Worm (Caenorhabditis elegans): ENCODE data around the gene gtf-2E2.
A peak's percentile ranks its signal among the peaks of the same experiment; 100 is the strongest.

gtf-2E2 gene

ce11 chrII:11542385-11542784 lies at the start of gene gtf-2E2:
TSS of gene gtf-2E2 (minus strand) at chrII:11542495.
- TF ChIP-seq nhr-129 (tag; optimal IDR thresholded peaks at IDR 0.05) (peak; percentile 20), crh-2 (tag; optimal IDR thresholded peaks at IDR 0.05) (peak; percentile 25), unc-55 (GFP tag; optimal IDR thresholded peaks at IDR 0.05) (peak; percentile 33), nhr-10 (tag; optimal IDR thresholded peaks at IDR 0.05) (no peak), lin-39 (tag; optimal IDR thresholded peaks at IDR 0.05) (no peak), nhr-21 (tag; optimal IDR thresholded peaks at IDR 0.05) (no peak), skn-1 (tag; optimal IDR thresholded peaks at IDR 0.05) (no peak), aly-2 (tag; optimal IDR thresholded peaks at IDR 0.05) (no peak), nhr-23 (tag; optimal IDR thresholded peaks at IDR 0.05) (no peak), ztf-1 (GFP tag; conservative IDR thresholded peaks at IDR 0.05) (no peak), ama-1 (optimal IDR thresholded peaks at IDR 0.05) (peak; percentile 11), blmp-1 (tag; optimal IDR thresholded peaks at IDR 0.05; ENCODE audit: insufficient read depth) (no peak), ztf-4 (tag; optimal IDR thresholded peaks at IDR 0.05) (no peak), lin-11 (tag; optimal IDR thresholded peaks at IDR 0.05) (no peak), gmeb-1 (tag; optimal IDR thresholded peaks at IDR 0.05) (no peak), mdl-1 (tag; optimal IDR thresholded peaks at IDR 0.05) (no peak), ceh-16 (tag; optimal IDR thresholded peaks at IDR 0.05) (no peak), nhr-25 (tag; optimal IDR thresholded peaks at IDR 0.05) (no peak), fos-1 (tag; optimal IDR thresholded peaks at IDR 0.05) (peak; percentile 8), C34F6.9 (tag; optimal IDR thresholded peaks at IDR 0.05) (peak; percentile 66), lsy-2 (tag; optimal IDR thresholded peaks at IDR 0.05) (peak in 1 of 2 experiments; percentile 39)

- TF ChIP-seq ZK546.5 (tag; optimal IDR thresholded peaks at IDR 0.05) (no peak), skn-1 (tag; optimal IDR thresholded peaks at IDR 0.05) (no peak), aly-2 (tag; optimal IDR thresholded peaks at IDR 0.05) (no peak), ztf-11 (tag; optimal IDR thresholded peaks at IDR 0.05) (no peak), blmp-1 (tag; optimal IDR thresholded peaks at IDR 0.05; ENCODE audit: insufficient read depth) (no peak), sma-3 (GFP tag; optimal IDR thresholded peaks at IDR 0.05) (no peak), crh-2 (tag; optimal IDR thresholded peaks at IDR 0.05) (no peak), C34F6.9 (tag; optimal IDR thresholded peaks at IDR 0.05) (no peak), sma-9 (GFP tag; optimal IDR thresholded peaks at IDR 0.05) (no peak), sma-9 (tag; optimal IDR thresholded peaks at IDR 0.05) (no peak), nhr-6 (tag; optimal IDR thresholded peaks at IDR 0.05) (no peak)
Measured at ce11 chrII:11592023-11592422, 49.7 kb upstream of the gtf-2E2 start, which contains the start of gene F07A11.1. TSS of gene F07A11.1 (minus strand) at chrII:11592123.

DNA sequence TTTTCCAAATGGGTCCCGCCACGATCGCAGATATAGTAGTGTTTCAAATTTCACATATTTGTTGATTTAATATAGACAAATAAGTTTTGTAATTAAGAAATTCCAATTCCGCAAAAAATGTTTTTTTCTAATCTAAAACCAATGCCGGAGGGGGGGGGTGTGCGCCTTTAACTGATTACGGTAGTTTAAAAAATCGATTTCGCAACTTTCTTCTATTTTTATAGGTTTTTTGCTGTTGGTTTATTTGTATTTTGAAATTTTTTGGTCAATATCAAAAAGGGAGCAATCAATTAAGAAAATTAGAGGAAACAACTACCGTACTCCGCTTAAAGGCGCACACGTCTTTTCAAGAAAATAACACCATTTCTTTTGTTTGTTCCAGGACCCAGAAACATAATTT lies 49.3 kb upstream of the gtf-2E2 start:
- TF ChIP-seq unc-62 (GFP tag; optimal IDR thresholded peaks at IDR 0.05) (no peak), aly-2 (tag; optimal IDR thresholded peaks at IDR 0.05) (no peak), ceh-82 (tag; optimal IDR thresholded peaks at IDR 0.05) (no peak), ama-1 (optimal IDR thresholded peaks at IDR 0.05) (no peak), dmd-4 (tag; optimal IDR thresholded peaks at IDR 0.05) (no peak), elt-3 (tag; optimal IDR thresholded peaks at IDR 0.05) (no peak), skn-1 (tag; optimal IDR thresholded peaks at IDR 0.05) (no peak), nhr-21 (tag; optimal IDR thresholded peaks at IDR 0.05) (no peak), nhr-12 (tag; optimal IDR thresholded peaks at IDR 0.05) (no peak), nhr-237 (tag; optimal IDR thresholded peaks at IDR 0.05) (no peak), lin-11 (tag; optimal IDR thresholded peaks at IDR 0.05) (no peak), nhr-23 (tag; optimal IDR thresholded peaks at IDR 0.05) (no peak), alr-1 (tag; optimal IDR thresholded peaks at IDR 0.05) (no peak), ZK546.5 (tag; optimal IDR thresholded peaks at IDR 0.05) (no peak), blmp-1 (tag; optimal IDR thresholded peaks at IDR 0.05; ENCODE audit: insufficient read depth) (no peak)

DNA sequence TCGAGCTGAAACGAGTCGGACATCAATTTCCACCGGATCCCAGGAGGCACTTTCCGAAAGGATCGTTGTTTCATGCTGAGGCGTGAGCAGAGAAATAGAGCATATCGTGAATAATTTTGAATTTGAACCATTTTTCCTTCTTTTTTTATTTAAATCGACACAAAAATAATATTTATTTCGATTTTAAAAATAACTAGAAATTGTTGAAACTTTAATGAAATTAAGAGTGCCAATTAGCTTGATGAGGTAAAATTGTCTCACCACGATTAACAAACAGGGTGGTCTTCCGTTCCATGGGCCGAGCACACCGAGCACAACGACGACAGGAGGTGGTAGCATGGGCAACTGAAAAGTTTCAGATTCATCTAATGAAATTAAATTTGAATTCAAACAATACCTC lies 46.0 kb upstream of the gtf-2E2 start:
- no peak for TF ChIP-seq egl-27 (tag; optimal IDR thresholded peaks at IDR 0.05)
- no peak for TF ChIP-seq lsy-2 (tag; optimal IDR thresholded peaks at IDR 0.05)
- no peak for TF ChIP-seq lin-39 (tag; optimal IDR thresholded peaks at IDR 0.05)
- no peak for TF ChIP-seq Y55F3AM.14 (GFP tag; optimal IDR thresholded peaks at IDR 0.05)
- no peak for TF ChIP-seq sma-3 (GFP tag; optimal IDR thresholded peaks at IDR 0.05)
- no peak for TF ChIP-seq unc-55 (GFP tag; optimal IDR thresholded peaks at IDR 0.05)
- no peak for TF ChIP-seq nhr-77 (tag; optimal IDR thresholded peaks at IDR 0.05)
- TF ChIP-seq unc-62 (GFP tag; optimal IDR thresholded peaks at IDR 0.05) = no peak
- TF ChIP-seq aly-2 (tag; optimal IDR thresholded peaks at IDR 0.05) = no peak
- no peak for TF ChIP-seq sma-9 (GFP tag; optimal IDR thresholded peaks at IDR 0.05)
- no peak for TF ChIP-seq sma-9 (tag; optimal IDR thresholded peaks at IDR 0.05)
- no peak for TF ChIP-seq peb-1 (tag; optimal IDR thresholded peaks at IDR 0.05)
- TF ChIP-seq lin-13 (GFP tag; optimal IDR thresholded peaks at IDR 0.05) = no peak
- TF ChIP-seq ZK546.5 (tag; optimal IDR thresholded peaks at IDR 0.05) = no peak
- no peak for TF ChIP-seq ama-1 (optimal IDR thresholded peaks at IDR 0.05)
- no peak for TF ChIP-seq mab-5 (tag; optimal IDR thresholded peaks at IDR 0.05)
- no peak for TF ChIP-seq nhr-6 (tag; optimal IDR thresholded peaks at IDR 0.05)
